Worm (Caenorhabditis elegans): ENCODE data around the gene rad-54.L2.

- TF ChIP-seq zag-1 (tag; optimal IDR thresholded peaks at IDR 0.05) (no peak), ztf-11 (tag; optimal IDR thresholded peaks at IDR 0.05) (no peak), skn-1 (tag; optimal IDR thresholded peaks at IDR 0.05) (no peak)
Measured at ce11 chrIV:8943430-8943829, 49.6 kb downstream of the rad-54.L2 start.

Data from whole organism, L1 larva.